Worm (Caenorhabditis elegans) whole organism, early embryonic: ENCODE data around the gene F09C6.10.

Experiments
- ama-1 ChIP-seq: fragments of 150-350 bp; optimal IDR thresholded peaks from 2 replicates; lab custom pipeline; 2014
- ceh-36 ChIP-seq: sonication (generic microtip); optimal IDR thresholded peaks from 2 replicates; lab custom pipeline; 2016; ENCODE audit warnings: missing genetic modification characterization, inconsistent platforms, missing compliant biosample characterization

DNA sequence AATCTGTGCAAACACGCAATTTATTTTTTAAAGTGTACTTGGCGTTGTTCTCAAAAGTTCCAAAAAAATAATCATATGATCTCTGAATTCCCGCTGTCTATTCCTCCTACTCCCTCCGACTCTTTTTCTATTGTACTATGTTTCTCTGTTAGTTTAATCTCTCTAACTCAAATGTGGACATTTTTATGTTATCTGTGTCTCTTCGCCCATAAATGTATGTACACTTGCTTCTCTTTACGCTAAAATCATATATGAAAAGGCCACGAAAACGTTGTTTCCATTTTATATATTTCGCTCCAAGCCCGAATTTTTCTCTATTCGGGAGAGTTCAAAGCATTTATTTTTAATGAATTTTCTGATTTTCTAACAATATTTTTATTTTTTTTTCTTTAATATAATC lies 5.1 kb downstream of the F09C6.10 start:
- TF ChIP-seq ama-1 (no peak), ceh-36 (tag; lab: Kevin White, UChicago) (no peak)
